Fruit fly (Drosophila melanogaster): Measurements from ENCODE around the gene CG43115.
A peak's percentile ranks its signal among the peaks of the same experiment; 100 is the strongest.

The CG43115 gene

DNA sequence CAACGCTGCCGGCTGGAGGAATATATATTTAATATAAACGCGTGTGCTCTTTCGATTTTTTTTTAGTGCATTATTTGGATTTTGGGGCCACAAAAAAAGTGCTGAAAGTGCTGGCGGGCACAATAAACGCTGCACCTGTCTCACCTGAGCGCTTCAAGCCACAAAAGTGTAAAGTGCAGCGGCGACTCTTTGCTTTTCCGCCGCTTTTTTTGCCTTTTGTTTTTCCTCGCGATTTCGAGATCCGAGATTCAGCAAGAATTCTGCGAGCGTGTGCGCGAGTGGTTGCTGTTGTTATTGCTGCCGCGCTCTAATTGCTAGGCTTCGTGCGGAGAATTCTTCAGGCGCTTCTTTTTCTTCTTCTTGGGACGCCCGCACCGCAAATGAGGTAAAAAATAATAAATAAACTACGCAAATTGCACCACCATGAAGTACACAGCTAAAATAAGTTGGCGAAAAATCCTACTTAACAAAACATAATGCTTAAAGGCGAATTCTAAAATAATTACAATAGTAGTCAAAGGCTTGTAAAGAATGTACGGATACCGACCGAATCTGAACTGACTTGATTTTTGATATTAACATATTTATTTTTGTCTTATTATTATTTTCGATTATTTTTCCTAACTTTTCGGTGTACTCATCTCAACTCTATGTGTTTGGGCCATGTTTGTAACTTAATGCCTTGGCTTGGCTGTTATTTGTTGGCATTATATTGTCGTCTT is 15.1 kb downstream of the CG43115 start:
- TF ChIP-seq Ets65A (GFP tag) (peak; percentile 31), CG31441 (GFP tag; IDR thresholded peaks at IDR 0.05) (no peak), CG1792 (GFP tag; optimal IDR thresholded peaks at IDR 0.05) (no peak), Drgx (GFP tag; IDR thresholded peaks at IDR 0.05) (0 out of 2 replicates have a peak, but pooled peaks have one; percentile 7), ATbp (GFP tag; optimal IDR thresholded peaks at IDR 0.05) (no peak), CG11398 (GFP tag; optimal IDR thresholded peaks at IDR 0.05) (no peak), pan (optimal IDR thresholded peaks at IDR 0.05) (no peak), pan (GFP tag; optimal IDR thresholded peaks at IDR 0.05 in 1 of 2, IDR thresholded peaks at IDR 0.05 in 1 of 2) (no peak)

DNA sequence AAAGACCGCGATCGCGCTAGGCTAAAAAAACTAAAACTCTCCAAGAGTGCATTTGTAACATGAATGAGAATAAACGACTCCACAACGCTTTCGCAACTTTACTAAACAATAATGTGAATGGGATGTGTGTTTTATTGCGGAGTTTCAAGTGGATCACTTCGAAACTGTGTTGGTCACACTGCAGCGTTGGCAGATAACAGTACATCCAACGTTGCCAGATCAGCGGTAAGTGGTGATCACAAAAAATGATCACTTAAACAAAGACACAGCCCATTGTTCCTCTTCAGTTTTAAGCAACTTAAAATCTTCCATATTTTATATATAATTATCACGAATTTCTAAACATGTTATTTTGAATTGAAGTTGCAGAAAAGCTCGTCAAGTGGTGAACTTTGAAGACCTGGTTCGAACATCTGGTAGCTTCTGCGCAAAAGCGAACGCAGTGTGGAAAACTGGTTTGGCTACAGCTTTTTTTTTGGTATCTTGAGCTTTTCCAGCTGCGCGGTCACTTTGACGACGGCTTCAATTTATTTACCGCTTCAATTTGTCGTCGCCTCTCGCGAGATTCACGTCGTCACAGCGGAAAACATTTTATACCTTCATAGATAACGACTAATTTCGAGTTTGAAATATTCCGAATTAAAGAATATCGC is 15.8 kb downstream of the CG43115 start, which contains the start of gene CG5921:
Gene CG5921 (plus strand): TSS at position 547 of the 653 bp plus-strand sequence.
- TF ChIP-seq CG6791 (GFP tag; IDR thresholded peaks at IDR 0.05; ENCODE audit: partially characterized antibody) (peak; percentile 27; the same call in 1 of the 3 replicates), CG8290 (GFP tag; optimal IDR thresholded peaks at IDR 0.05) (peak; percentile 88), CG8290 (tag; optimal IDR thresholded peaks at IDR 0.05) (peak in 1 of 2 experiments; percentile 50), CG15514 (GFP tag; optimal IDR thresholded peaks at IDR 0.05) (peak; percentile 5), Hr51 (GFP tag; optimal IDR thresholded peaks at IDR 0.05) (peak in 1 of 2 experiments; percentile 16), chinmo (GFP tag; IDR thresholded peaks at IDR 0.05; ENCODE audit: partially characterized antibody) (0 out of 4 replicates have a peak, but pooled peaks have one; percentile 33), Drgx (GFP tag; IDR thresholded peaks at IDR 0.05) (0 out of 2 replicates have a peak, but pooled peaks have one; percentile 21), stwl (tag; optimal IDR thresholded peaks at IDR 0.05) (peak; percentile 82), CG11504 (tag; optimal IDR thresholded peaks at IDR 0.05) (peak; percentile 30), unc-4 (GFP tag; IDR thresholded peaks at IDR 0.05; ENCODE audit: partially characterized antibody) (0 out of 2 replicates have a peak, but pooled peaks have one; percentile 15), Doc3 (GFP tag; IDR thresholded peaks at IDR 0.05; ENCODE audit: partially characterized antibody) (0 out of 3 replicates have a peak, but pooled peaks have one; percentile 38), Xbp1 (GFP tag; optimal IDR thresholded peaks at IDR 0.05) (peak; percentile 1), sug (tag; optimal IDR thresholded peaks at IDR 0.05) (no peak), dpn (GFP tag; optimal IDR thresholded peaks at IDR 0.05) (no peak), Scr (GFP tag; IDR thresholded peaks at IDR 0.05; ENCODE audit: partially characterized antibody) (0 out of 2 replicates have a peak, but pooled peaks have one; percentile 9), E2f1 (GFP tag; IDR thresholded peaks at IDR 0.05) (no peak), Dp (GFP tag; optimal IDR thresholded peaks at IDR 0.05) (peak; percentile 43), NC2α (GFP tag; optimal IDR thresholded peaks at IDR 0.05) (no peak), wdn (GFP tag; IDR thresholded peaks at IDR 0.05) (no peak), tx (GFP tag; optimal IDR thresholded peaks at IDR 0.05) (no peak), Hmr (GFP tag; optimal IDR thresholded peaks at IDR 0.05) (peak; percentile 22), CG9817 (tag; optimal IDR thresholded peaks at IDR 0.05) (no peak), sqz (GFP tag; optimal IDR thresholded peaks at IDR 0.05) (peak; percentile 54), pzg (GFP tag; optimal IDR thresholded peaks at IDR 0.05) (peak; percentile 5), E2f2 (GFP tag; IDR thresholded peaks at IDR 0.05) (peak; percentile 60), ro (GFP tag; IDR thresholded peaks at IDR 0.05) (no peak), gfzf (GFP tag; optimal IDR thresholded peaks at IDR 0.05) (peak; percentile 52), CTCF (GFP tag; optimal IDR thresholded peaks at IDR 0.05) (peak; percentile 21), CG13287 (GFP tag; IDR thresholded peaks at IDR 0.05; ENCODE audit: partially characterized antibody) (peak; percentile 33; the same call in 1 of the 2 replicates), ems (GFP tag; optimal IDR thresholded peaks at IDR 0.05) (peak; percentile 2), CG15601 (tag; optimal IDR thresholded peaks at IDR 0.05) (peak; percentile 2), ewg (GFP tag; optimal IDR thresholded peaks at IDR 0.05) (peak; percentile 50), sens (GFP tag) (peak; percentile 30), Lhr (GFP tag; optimal IDR thresholded peaks at IDR 0.05) (peak; percentile 38), Jarid2 (GFP tag; optimal IDR thresholded peaks at IDR 0.05) (peak; percentile 22)

All from whole organism, embryonic.